Fruit fly (Drosophila melanogaster): ENCODE results near the gene CG15399.
A peak's percentile ranks its signal among the peaks of the same experiment; 100 is the strongest.

Gene CG15399

DNA sequence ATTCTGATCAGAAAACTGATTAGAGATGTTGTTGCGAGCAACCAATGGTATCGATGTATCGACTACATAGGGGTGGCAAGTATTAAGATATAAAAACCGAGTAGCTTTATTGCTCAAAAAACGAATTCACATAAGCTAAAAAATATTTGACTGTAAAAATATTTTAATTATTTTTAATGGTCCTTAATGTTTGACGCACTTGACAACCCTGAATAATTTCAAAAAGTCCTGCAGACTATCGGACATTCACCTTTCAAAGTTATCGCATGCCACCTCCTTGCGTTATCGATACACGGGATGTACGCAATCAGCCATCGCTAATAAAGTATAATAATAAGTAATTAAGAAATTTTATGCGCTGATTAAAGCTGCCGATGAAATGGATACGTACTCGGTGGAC lies 11.9 kb downstream of the CG15399 start, which contains the start of the genes HemK2, Snapin and Tnpo-SR (continued):
- TF ChIP-seq Dref (GFP tag; IDR thresholded peaks at IDR 0.05) (peak; percentile 80), caup (GFP tag; optimal IDR thresholded peaks at IDR 0.05; ENCODE audit: severe bottlenecking) (peak; percentile 91), tin (GFP tag; optimal IDR thresholded peaks at IDR 0.05) (peak; percentile 89), Poxn (GFP tag; IDR thresholded peaks at IDR 0.05) (peak; percentile 70; the same call in 1 of the 2 replicates), slbo (GFP tag; IDR thresholded peaks at IDR 0.05) (peak; percentile 96), CG33557 (GFP tag; optimal IDR thresholded peaks at IDR 0.05) (peak; percentile 84), CG6765 (GFP tag; optimal IDR thresholded peaks at IDR 0.05) (peak; percentile 82), CG8924 (tag; optimal IDR thresholded peaks at IDR 0.05) (peak; percentile 92), gcm (GFP tag; optimal IDR thresholded peaks at IDR 0.05) (peak; percentile 86), z (GFP tag; IDR thresholded peaks at IDR 0.05) (peak; percentile 60; the same call in 1 of the 3 replicates), nom (GFP tag; optimal IDR thresholded peaks at IDR 0.05) (peak; percentile 77), Hr39 (optimal IDR thresholded peaks at IDR 0.05) (no peak), MESR4 (GFP tag; optimal IDR thresholded peaks at IDR 0.05) (peak; percentile 47), onecut (GFP tag; IDR thresholded peaks at IDR 0.05) (peak; percentile 83), CG11723 (GFP tag; optimal IDR thresholded peaks at IDR 0.05) (peak; percentile 79), CG10462 (GFP tag; optimal IDR thresholded peaks at IDR 0.05) (peak; percentile 82), CG30403 (GFP tag; optimal IDR thresholded peaks at IDR 0.05) (peak; percentile 95), H2.0 (GFP tag; IDR thresholded peaks at IDR 0.05) (peak; percentile 93), Dek (tag; optimal IDR thresholded peaks at IDR 0.05) (peak; percentile 91), Pdp1 (GFP tag; optimal IDR thresholded peaks at IDR 0.05) (peak; percentile 86 to 88), CG16863 (GFP tag; optimal IDR thresholded peaks at IDR 0.05) (peak; percentile 92), Nf-YC (tag; optimal IDR thresholded peaks at IDR 0.05) (peak; percentile 86), CTCF (GFP tag; optimal IDR thresholded peaks at IDR 0.05) (peak; percentile 25), CG12236 (GFP tag; optimal IDR thresholded peaks at IDR 0.05) (peak; percentile 52), Gug (GFP tag; IDR thresholded peaks at IDR 0.05) (peak; percentile 90), Myb (GFP tag; optimal IDR thresholded peaks at IDR 0.05) (peak; percentile 56), CG12219 (GFP tag; optimal IDR thresholded peaks at IDR 0.05) (peak; percentile 68), fd102C (GFP tag; optimal IDR thresholded peaks at IDR 0.05) (peak; percentile 35), nerfin-1 (tag; optimal IDR thresholded peaks at IDR 0.05) (peak; percentile 85), CG15011 (GFP tag; optimal IDR thresholded peaks at IDR 0.05) (peak; percentile 69), ro (GFP tag; IDR thresholded peaks at IDR 0.05) (peak; percentile 60), CG2116 (GFP tag; optimal IDR thresholded peaks at IDR 0.05) (peak; percentile 92), CG15601 (tag; optimal IDR thresholded peaks at IDR 0.05) (peak; percentile 88), CG3847 (GFP tag; IDR thresholded peaks at IDR 0.05) (peak; percentile 96), CG11398 (GFP tag; optimal IDR thresholded peaks at IDR 0.05) (peak; percentile 30), lab (GFP tag; optimal IDR thresholded peaks at IDR 0.05) (peak; percentile 94), CG10274 (GFP tag; optimal IDR thresholded peaks at IDR 0.05) (peak; percentile 71), CG1832 (GFP tag; optimal IDR thresholded peaks at IDR 0.05) (no peak), sima (GFP tag; optimal IDR thresholded peaks at IDR 0.05) (no peak), CG12391 (tag; optimal IDR thresholded peaks at IDR 0.05) (peak; percentile 96), CG9876 (GFP tag; optimal IDR thresholded peaks at IDR 0.05) (peak; percentile 69), grn (GFP tag; optimal IDR thresholded peaks at IDR 0.05) (peak; percentile 41), CG6272 (GFP tag; IDR thresholded peaks at IDR 0.05) (peak; percentile 94), CG7745 (tag; optimal IDR thresholded peaks at IDR 0.05) (peak; percentile 54), CG9609 (GFP tag; optimal IDR thresholded peaks at IDR 0.05) (peak; percentile 72), NfI (GFP tag; optimal IDR thresholded peaks at IDR 0.05) (peak; percentile 92), Awh (GFP tag; IDR thresholded peaks at IDR 0.05) (peak; percentile 89), toy (GFP tag; IDR thresholded peaks at IDR 0.05) (peak; percentile 81), CG5245 (GFP tag; optimal IDR thresholded peaks at IDR 0.05) (peak; percentile 83), CG17829 (tag; optimal IDR thresholded peaks at IDR 0.05) (peak; percentile 94), Max (GFP tag; optimal IDR thresholded peaks at IDR 0.05) (peak; percentile 91), CG14710 (tag; optimal IDR thresholded peaks at IDR 0.05) (peak; percentile 94)

All from whole organism, embryonic.